Worm (Caenorhabditis elegans) whole organism, L2 larva: Measurements from ENCODE around the gene hlh-14.
A peak's percentile ranks its signal among the peaks of the same experiment; 100 is the strongest.

ENCODE experiments used
- C34F6.9 ChIP-seq: fragments of 150-350 bp; optimal IDR thresholded peaks from 2 replicates; lab custom pipeline; 2014; ENCODE audit warnings: missing biosample characterization, missing genetic modification characterization
- F13H6.1 ChIP-seq: sonication (generic microtip); optimal IDR thresholded peaks from 2 replicates; lab custom pipeline; 2016; ENCODE audit warnings: missing genetic modification characterization, missing compliant biosample characterization
- R02D3.7 ChIP-seq: fragments of 150-350 bp; optimal IDR thresholded peaks from 2 replicates; lab custom pipeline; 2014; ENCODE audit warnings: missing biosample characterization, missing genetic modification characterization
- Y55F3AM.14 ChIP-seq: fragments of 200-800 bp; sonication (Bioruptor generic); optimal IDR thresholded peaks from 2 replicates; lab custom pipeline; 2018; ENCODE audit warnings: mild to moderate bottlenecking, missing genetic modification characterization, missing compliant biosample characterization
- ZK546.5 ChIP-seq: sonication (generic microtip); optimal IDR thresholded peaks from 2 replicates; lab custom pipeline; 2017; ENCODE audit warnings: missing biosample characterization, missing genetic modification characterization
- alr-1 ChIP-seq: fragments of 150-350 bp; optimal IDR thresholded peaks from 2 replicates; lab custom pipeline; 2014; ENCODE audit warnings: missing biosample characterization, missing genetic modification characterization
- aly-2 ChIP-seq: fragments of 150-350 bp; optimal IDR thresholded peaks from 2 replicates; lab custom pipeline; 2014; ENCODE audit warnings: missing biosample characterization, missing genetic modification characterization
- ama-1 ChIP-seq: fragments of 150-350 bp; optimal IDR thresholded peaks from 2 replicates; lab custom pipeline; 2018; ENCODE audit warnings: inconsistent platforms
- blmp-1 ChIP-seq: sonication (generic microtip); optimal IDR thresholded peaks from 2 replicates; lab custom pipeline; 2017; ENCODE audit warnings: missing genetic modification characterization, mild to moderate bottlenecking, missing compliant biosample characterization, antibody characterized with exemption, moderate library complexity; ENCODE audit not compliant: insufficient read depth
- ceh-16 ChIP-seq: fragments of 150-350 bp; optimal IDR thresholded peaks from 2 replicates; lab custom pipeline; 2014; ENCODE audit warnings: missing biosample characterization, missing genetic modification characterization
- ceh-82 ChIP-seq: fragments of 150-350 bp; optimal IDR thresholded peaks from 2 replicates; lab custom pipeline; 2014; ENCODE audit warnings: missing biosample characterization, missing genetic modification characterization
- crh-2 ChIP-seq: sonication (generic microtip); optimal IDR thresholded peaks from 2 replicates; lab custom pipeline; 2017; ENCODE audit warnings: missing biosample characterization, missing genetic modification characterization
- dmd-4 ChIP-seq: sonication (generic microtip); optimal IDR thresholded peaks from 2 replicates; lab custom pipeline; 2017; ENCODE audit warnings: missing biosample characterization, missing genetic modification characterization
- egl-27 ChIP-seq: sonication (generic microtip); optimal IDR thresholded peaks from 3 replicates; lab custom pipeline; 2017; ENCODE audit warnings: missing biosample characterization, missing genetic modification reagents, missing genetic modification characterization
- elt-1 ChIP-seq: fragments of 150-350 bp; optimal IDR thresholded peaks from 2 replicates; lab custom pipeline; 2014; ENCODE audit warnings: missing biosample characterization, missing genetic modification characterization
- elt-3 ChIP-seq: sonication (generic microtip); optimal IDR thresholded peaks from 2 replicates; lab custom pipeline; 2017; ENCODE audit warnings: missing biosample characterization, missing genetic modification characterization
- fos-1 ChIP-seq: fragments of 150-350 bp; optimal IDR thresholded peaks from 2 replicates; lab custom pipeline; 2014; ENCODE audit warnings: missing biosample characterization, missing genetic modification characterization
- gmeb-1 ChIP-seq: fragments of 150-350 bp; optimal IDR thresholded peaks from 2 replicates; lab custom pipeline; 2014; ENCODE audit warnings: missing biosample characterization, missing genetic modification characterization
- lin-11 ChIP-seq: fragments of 150-350 bp; sonication (generic microtip); optimal IDR thresholded peaks from 2 replicates; lab custom pipeline; 2014; ENCODE audit warnings: missing biosample characterization, missing genetic modification characterization, inconsistent platforms, mixed read lengths
- lin-13 ChIP-seq: fragments of 150-350 bp; optimal IDR thresholded peaks from 2 replicates; lab custom pipeline; 2014; ENCODE audit warnings: missing biosample characterization, missing genetic modification reagents, missing genetic modification characterization
- lin-39 ChIP-seq: fragments of 150-350 bp; optimal IDR thresholded peaks from 2 replicates; lab custom pipeline; 2014; ENCODE audit warnings: missing biosample characterization, missing genetic modification reagents, missing genetic modification characterization
- lsy-2 ChIP-seq, 2 experiments: fragments of 150-350 bp in 1 of 2; sonication (generic microtip) in 1 of 2; optimal IDR thresholded peaks; 2 replicates each; lab custom pipeline; 2014 to 2017; ENCODE audit warnings: missing biosample characterization in 2 of 2, missing genetic modification characterization in 2 of 2
- mab-5 ChIP-seq: fragments of 150-350 bp; optimal IDR thresholded peaks from 2 replicates; lab custom pipeline; 2014; ENCODE audit warnings: missing biosample characterization, missing genetic modification characterization
- mbf-1 ChIP-seq: sonication (generic microtip); optimal IDR thresholded peaks from 2 replicates; lab custom pipeline; 2017; ENCODE audit warnings: missing biosample characterization, missing genetic modification characterization
- mdl-1 ChIP-seq, 2 experiments: fragments of 150-350 bp in 1 of 2; sonication (generic microtip) in 1 of 2; optimal IDR thresholded peaks; 2 replicates each; lab custom pipeline; 2017; ENCODE audit warnings: missing biosample characterization in 2 of 2, missing genetic modification characterization in 2 of 2
- nhr-10 ChIP-seq: sonication (generic microtip); optimal IDR thresholded peaks from 2 replicates; lab custom pipeline; 2017; ENCODE audit warnings: missing biosample characterization, missing genetic modification characterization
- nhr-12 ChIP-seq: fragments of 150-350 bp; optimal IDR thresholded peaks from 2 replicates; lab custom pipeline; 2014; ENCODE audit warnings: missing biosample characterization, missing genetic modification characterization
- nhr-129 ChIP-seq: fragments of 150-350 bp; optimal IDR thresholded peaks from 2 replicates; lab custom pipeline; 2014; ENCODE audit warnings: missing biosample characterization, missing genetic modification characterization
- nhr-21 ChIP-seq: fragments of 150-350 bp; optimal IDR thresholded peaks from 2 replicates; lab custom pipeline; 2014; ENCODE audit warnings: missing biosample characterization, missing genetic modification characterization
- nhr-23 ChIP-seq: fragments of 150-350 bp; optimal IDR thresholded peaks from 2 replicates; lab custom pipeline; 2014; ENCODE audit warnings: missing biosample characterization, missing genetic modification reagents, missing genetic modification characterization
- nhr-237 ChIP-seq: fragments of 150-350 bp; optimal IDR thresholded peaks from 2 replicates; lab custom pipeline; 2014; ENCODE audit warnings: missing biosample characterization, missing genetic modification characterization
- nhr-25 ChIP-seq: fragments of 150-350 bp; sonication (generic microtip); optimal IDR thresholded peaks from 3 replicates; lab custom pipeline; 2014; ENCODE audit warnings: missing biosample characterization, missing genetic modification characterization
- peb-1 ChIP-seq: fragments of 150-350 bp; optimal IDR thresholded peaks from 2 replicates; lab custom pipeline; 2014; ENCODE audit warnings: missing biosample characterization, missing genetic modification characterization
- sem-4 ChIP-seq: fragments of 150-350 bp; optimal IDR thresholded peaks from 2 replicates; lab custom pipeline; 2014; ENCODE audit warnings: missing biosample characterization, missing genetic modification reagents, missing genetic modification characterization
- skn-1 ChIP-seq: sonication (generic microtip); optimal IDR thresholded peaks from 2 replicates; lab custom pipeline; 2017; ENCODE audit warnings: missing biosample characterization, missing genetic modification characterization
- sma-3 ChIP-seq: sonication (generic microtip); optimal IDR thresholded peaks from 2 replicates; lab custom pipeline; 2016; ENCODE audit warnings: missing genetic modification reagents, missing genetic modification characterization, missing compliant biosample characterization
- sma-9 ChIP-seq, 2 experiments: fragments of 150-350 bp in 1 of 2; sonication (generic microtip) in 1 of 2; optimal IDR thresholded peaks; 2 replicates each; lab custom pipeline; 2014 to 2016; ENCODE audit warnings: missing genetic modification characterization in 2 of 2, mild to moderate bottlenecking in 1 of 2, missing biosample characterization in 1 of 2, missing compliant biosample characterization in 1 of 2, missing genetic modification reagents in 1 of 2, moderate library complexity in 1 of 2
- snpc-4 ChIP-seq: fragments of 150-350 bp; optimal IDR thresholded peaks from 2 replicates; lab custom pipeline; 2014; ENCODE audit warnings: missing biosample characterization, missing genetic modification characterization
- unc-39 ChIP-seq: fragments of 150-350 bp; optimal IDR thresholded peaks from 2 replicates; lab custom pipeline; 2014; ENCODE audit warnings: missing biosample characterization, missing genetic modification characterization
- unc-55 ChIP-seq: fragments of 150-350 bp; sonication (generic microtip); optimal IDR thresholded peaks from 3 replicates; lab custom pipeline; 2014; ENCODE audit warnings: missing biosample characterization, missing genetic modification reagents, missing genetic modification characterization
- unc-62 ChIP-seq: fragments of 150-350 bp; optimal IDR thresholded peaks from 2 replicates; lab custom pipeline; 2014; ENCODE audit warnings: missing biosample characterization, missing genetic modification reagents, missing genetic modification characterization
- zag-1 ChIP-seq: fragments of 150-350 bp; optimal IDR thresholded peaks from 2 replicates; lab custom pipeline; 2014; ENCODE audit warnings: missing biosample characterization, missing genetic modification characterization
- ztf-1 ChIP-seq: fragments of 200-800 bp; sonication (Bioruptor generic); conservative IDR thresholded peaks from 2 replicates; pipeline ENCODE4 v1.3.6; 2022; ENCODE audit warnings: missing genetic modification characterization, missing compliant biosample characterization
- ztf-11 ChIP-seq: sonication (generic microtip); optimal IDR thresholded peaks from 2 replicates; lab custom pipeline; 2017; ENCODE audit warnings: missing biosample characterization, missing genetic modification characterization

hlh-14 gene

DNA sequence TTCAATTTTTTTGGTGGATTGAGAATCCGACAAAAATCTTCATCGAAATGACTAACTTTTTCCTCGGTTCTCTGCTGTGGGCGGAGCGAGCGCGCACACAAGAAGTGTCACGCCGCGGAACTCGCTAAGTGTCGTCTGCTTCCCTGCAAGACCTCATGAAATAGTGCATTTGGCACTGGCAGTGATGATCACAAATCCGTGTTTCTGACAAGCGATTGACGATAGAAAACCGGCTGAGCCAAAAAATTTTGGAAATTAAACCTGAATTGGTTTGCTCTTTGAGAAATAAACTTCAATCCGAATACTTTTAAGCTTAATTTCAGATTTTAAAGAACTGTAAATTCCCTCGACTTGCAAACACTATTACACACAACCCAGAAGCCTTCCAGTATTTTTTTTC is 37.2 kb downstream of the hlh-14 start:
- TF ChIP-seq ceh-16 (tag; lab: Kevin White, UChicago) (no peak), lin-11 (no peak), F13H6.1 (tag; lab: Kevin White, UChicago) (peak; percentile 60), egl-27 (tag; lab: Kevin White, UChicago) (peak; percentile 5), sem-4 (tag; lab: Kevin White, UChicago) (no peak), nhr-129 (peak; percentile 70), gmeb-1 (tag; lab: Kevin White, UChicago) (peak; percentile 69), mbf-1 (tag; lab: Kevin White, UChicago) (no peak), nhr-25 (tag; lab: Kevin White, UChicago) (peak; percentile 34), mab-5 (tag; lab: Kevin White, UChicago) (peak; percentile 44), unc-55 (GFP tag; lab: Kevin White, UChicago) (no peak), sma-9 (GFP tag; optimal IDR thresholded peaks at IDR 0.05; lab: Kevin White, UChicago) (peak; percentile 88), sma-9 (tag; optimal IDR thresholded peaks at IDR 0.05; lab: Kevin White, UChicago) (no peak), lin-13 (GFP tag; lab: Kevin White, UChicago) (peak; percentile 42), nhr-12 (no peak), nhr-21 (peak; percentile 82), unc-39 (tag; lab: Kevin White, UChicago) (no peak), blmp-1 (tag; lab: Kevin White, UChicago) (no peak), sma-3 (peak; percentile 81), elt-3 (no peak), fos-1 (tag; lab: Kevin White, UChicago) (peak; percentile 74), nhr-237 (tag; lab: Kevin White, UChicago) (no peak), Y55F3AM.14 (GFP tag; lab: Kevin White, UChicago) (no peak), unc-62 (GFP tag; lab: Kevin White, UChicago) (no peak), nhr-10 (no peak), ztf-11 (tag; lab: Kevin White, UChicago) (no peak), alr-1 (tag; lab: Kevin White, UChicago) (no peak), aly-2 (tag; lab: Kevin White, UChicago) (no peak), ama-1 (lab: Kevin White, UChicago) (peak; percentile 91), mdl-1 (tag; optimal IDR thresholded peaks at IDR 0.05; lab: Kevin White, UChicago) (peak; percentile 66 to 77), skn-1 (tag; lab: Kevin White, UChicago) (no peak), C34F6.9 (tag; lab: Kevin White, UChicago) (peak; percentile 42), snpc-4 (tag; lab: Kevin White, UChicago) (peak; percentile 98), lsy-2 (tag; optimal IDR thresholded peaks at IDR 0.05; lab: Kevin White, UChicago) (peak; percentile 57 to 72), dmd-4 (tag; lab: Kevin White, UChicago) (no peak), crh-2 (tag; lab: Kevin White, UChicago) (peak; percentile 77)

DNA sequence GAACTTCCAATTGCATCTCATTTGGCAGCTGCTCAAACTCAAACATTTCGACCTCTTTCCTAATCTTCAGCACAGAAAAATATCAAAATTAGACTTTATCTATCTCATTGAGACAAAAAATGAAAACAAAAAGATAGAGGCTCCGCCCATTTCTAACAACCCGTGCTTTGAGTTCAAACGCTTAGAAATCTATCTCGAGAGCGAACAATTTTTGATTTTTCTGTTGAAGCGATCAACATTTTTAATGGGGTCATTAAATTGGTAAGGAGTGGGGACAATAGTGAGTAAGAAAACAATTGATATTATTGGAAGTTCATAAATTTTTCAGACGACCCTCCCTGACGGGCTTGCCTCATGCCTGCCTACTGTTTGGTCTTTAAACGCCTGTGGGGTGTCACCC is 39.8 kb downstream of the hlh-14 start, which contains the start of the genes C25H3.10 and C25H3.1:
TSS of gene C25H3.10 (minus strand) at position 101 of the 400 bp plus-strand sequence.
TSS of gene C25H3.1 (plus strand) at position 203 of the 400 bp plus-strand sequence.
- TF ChIP-seq dmd-4 (tag; lab: Kevin White, UChicago): no peak
- peak; percentile 6 for TF ChIP-seq snpc-4 (tag; lab: Kevin White, UChicago)

DNA sequence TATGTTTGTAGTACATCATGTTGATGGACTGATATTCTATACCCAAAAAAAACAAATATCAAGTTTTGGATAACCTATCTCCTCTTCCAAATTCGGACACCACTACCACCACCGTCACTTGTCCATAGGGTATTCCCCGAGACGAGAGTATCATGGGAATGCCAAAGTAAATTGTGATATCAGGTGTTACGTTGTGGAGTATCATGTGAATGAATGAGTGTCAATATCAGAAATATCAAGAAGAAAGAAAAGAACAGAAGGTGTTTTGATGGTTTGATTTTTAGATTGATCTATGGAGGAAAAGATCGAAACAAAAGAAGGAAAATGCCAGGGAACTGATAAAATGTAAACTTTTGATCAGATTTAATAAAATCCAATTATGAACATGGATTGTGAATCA is 40.4 kb downstream of the hlh-14 start:
- TF ChIP-seq mbf-1 (tag; lab: Kevin White, UChicago) (no peak), snpc-4 (tag; lab: Kevin White, UChicago) (peak; percentile 59), nhr-21 (peak; percentile 35), blmp-1 (tag; lab: Kevin White, UChicago) (no peak), elt-3 (no peak), sma-9 (GFP tag; optimal IDR thresholded peaks at IDR 0.05; lab: Kevin White, UChicago) (peak; percentile 80), sma-9 (tag; optimal IDR thresholded peaks at IDR 0.05; lab: Kevin White, UChicago) (no peak), zag-1 (tag; lab: Kevin White, UChicago) (no peak), gmeb-1 (tag; lab: Kevin White, UChicago) (peak; percentile 60), ZK546.5 (tag; lab: Kevin White, UChicago) (no peak), ama-1 (lab: Kevin White, UChicago) (no peak), mab-5 (tag; lab: Kevin White, UChicago) (no peak), nhr-10 (no peak), ztf-1 (GFP tag; lab: Robert Waterston, UW) (no peak), R02D3.7 (tag; lab: Kevin White, UChicago) (no peak), sem-4 (tag; lab: Kevin White, UChicago) (no peak), unc-39 (tag; lab: Kevin White, UChicago) (no peak), peb-1 (tag; lab: Kevin White, UChicago) (no peak), skn-1 (tag; lab: Kevin White, UChicago) (no peak), Y55F3AM.14 (GFP tag; lab: Kevin White, UChicago) (no peak), unc-55 (GFP tag; lab: Kevin White, UChicago) (no peak), elt-1 (tag; lab: Kevin White, UChicago) (no peak), dmd-4 (tag; lab: Kevin White, UChicago) (no peak), ztf-11 (tag; lab: Kevin White, UChicago) (no peak), nhr-23 (no peak), F13H6.1 (tag; lab: Kevin White, UChicago) (peak; percentile 10), lin-39 (no peak), nhr-129 (peak; percentile 86), sma-3 (peak; percentile 27), crh-2 (tag; lab: Kevin White, UChicago) (peak; percentile 49), nhr-12 (no peak), fos-1 (tag; lab: Kevin White, UChicago) (peak; percentile 32), unc-62 (GFP tag; lab: Kevin White, UChicago) (no peak), lin-13 (GFP tag; lab: Kevin White, UChicago) (no peak), egl-27 (tag; lab: Kevin White, UChicago) (no peak), ceh-82 (tag; lab: Kevin White, UChicago) (no peak), ceh-16 (tag; lab: Kevin White, UChicago) (no peak)
